Fruit fly (Drosophila melanogaster) whole organism: ENCODE results near the gene Cyp303a1.

ENCODE experiments used
- CG8478 ChIP-seq: fragments of >200 bp; optimal IDR thresholded peaks from 2 replicates; lab custom pipeline; 2018; ENCODE audit warnings: inconsistent platforms
- EcR ChIP-seq, 2 experiments: fragments of >200 bp; optimal IDR thresholded peaks; 2 replicates each; lab custom pipeline; 2017; ENCODE audit warnings: missing biosample characterization in 2 of 2, missing genetic modification characterization in 2 of 2, missing genetic modification reagents in 2 of 2
- pan ChIP-seq: fragments of >200 bp; optimal IDR thresholded peaks from 2 replicates; lab custom pipeline; 2017
- psq ChIP-seq: fragments of >200 bp; optimal IDR thresholded peaks from 2 replicates; lab custom pipeline; 2017
- usp ChIP-seq: fragments of >200 bp; optimal IDR thresholded peaks from 2 replicates; lab custom pipeline; 2017; ENCODE audit warnings: missing biosample characterization, missing genetic modification characterization, mixed read lengths

dm6 chr2L:16255232-16256117 is 38.5 kb upstream of the Cyp303a1 start:
- no peak for TF ChIP-seq psq
- TF ChIP-seq pan (lab: Kevin White, UChicago) = no peak
- no peak for TF ChIP-seq CG8478 (lab: Kevin White, UChicago)
- TF ChIP-seq EcR (GFP tag; optimal IDR thresholded peaks at IDR 0.05; lab: Kevin White, UChicago) = no peak
- no peak for TF ChIP-seq usp (GFP tag; lab: Kevin White, UChicago)
